Fruit fly (Drosophila melanogaster): Measurements from ENCODE around the gene CG15160.

DNA sequence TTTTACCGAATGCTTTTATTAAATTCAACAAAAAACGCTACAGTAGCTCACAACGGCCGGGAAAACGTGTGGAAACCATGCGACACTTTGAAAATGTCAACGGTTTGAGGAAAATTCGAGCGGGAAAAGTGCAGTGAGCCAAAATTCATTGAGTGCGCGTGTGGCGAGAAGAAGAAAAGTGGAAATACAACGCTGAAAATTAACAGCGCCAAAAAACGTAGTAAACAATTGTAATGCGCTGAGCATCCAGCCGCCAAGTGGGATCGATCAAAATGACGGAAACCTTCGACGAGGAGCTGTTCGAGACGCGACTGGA lies 209 bp downstream of the CG15160 start:
- TF ChIP-seq Lpt (GFP tag; optimal IDR thresholded peaks at IDR 0.05) (no peak), Met (GFP tag; optimal IDR thresholded peaks at IDR 0.05) (no peak), fkh (GFP tag; optimal IDR thresholded peaks at IDR 0.05) (no peak), Hr4 (GFP tag; optimal IDR thresholded peaks at IDR 0.05) (no peak), CG16779 (tag; optimal IDR thresholded peaks at IDR 0.05) (no peak), spab (GFP tag; optimal IDR thresholded peaks at IDR 0.05) (no peak), lz (GFP tag; optimal IDR thresholded peaks at IDR 0.05) (no peak), CG11902 (GFP tag; optimal IDR thresholded peaks at IDR 0.05) (no peak)
